Worm (Caenorhabditis elegans): Measurements from ENCODE around the gene srw-67.

Gene srw-67

DNA sequence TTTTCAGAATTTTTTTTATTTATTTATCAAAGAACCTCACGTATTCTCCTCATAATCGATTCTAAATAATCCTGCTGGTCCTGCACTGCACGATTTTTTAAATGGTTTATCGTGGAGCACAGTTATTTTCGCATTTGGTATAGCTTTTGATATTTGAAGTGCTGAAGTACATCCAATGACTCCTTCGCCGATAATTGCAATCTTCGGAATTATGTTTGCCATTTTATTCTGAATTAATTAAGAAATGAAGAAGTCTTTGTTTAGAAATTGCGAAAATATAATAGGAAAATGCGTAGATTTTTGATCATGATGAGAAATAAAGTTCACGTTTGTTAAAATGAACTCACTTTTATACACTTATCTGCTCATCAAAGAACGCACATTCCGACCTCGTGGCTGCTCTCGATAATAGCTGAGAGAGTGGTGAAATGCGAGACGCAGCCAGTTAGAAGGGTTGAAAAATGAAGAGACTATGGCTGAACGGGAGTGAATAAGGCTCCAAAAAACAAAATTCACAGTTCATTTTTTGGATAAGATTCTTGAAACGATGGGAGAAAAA is 17.4 kb downstream of the srw-67 start (continued):
- TF ChIP-seq lir-3 (tag; optimal IDR thresholded peaks at IDR 0.05; ENCODE audit: poor library complexity): peak; percentile 34
- no peak for TF ChIP-seq mab-9 (GFP tag; IDR thresholded peaks at IDR 0.05)
- peak; percentile 73 for TF ChIP-seq fkh-8 (tag; optimal IDR thresholded peaks at IDR 0.05)
- TF ChIP-seq rnt-1 (tag; optimal IDR thresholded peaks at IDR 0.05): peak; percentile 56
- TF ChIP-seq lin-39 (tag; optimal IDR thresholded peaks at IDR 0.05): peak; percentile 1
- no peak for TF ChIP-seq sox-4 (tag; optimal IDR thresholded peaks at IDR 0.05)
- peak; percentile 98 for TF ChIP-seq nhr-19 (GFP tag; conservative IDR thresholded peaks at IDR 0.05)
- TF ChIP-seq fkh-4 (tag; optimal IDR thresholded peaks at IDR 0.05; ENCODE audit: borderline replicate concordance): no peak
- TF ChIP-seq snpc-4 (tag; optimal IDR thresholded peaks at IDR 0.05): peak; percentile 21
- no peak for TF ChIP-seq irx-1 (tag; optimal IDR thresholded peaks at IDR 0.05)
- peak; percentile 55 for TF ChIP-seq nhr-47 (tag; optimal IDR thresholded peaks at IDR 0.05)
- TF ChIP-seq snu-23 (GFP tag; optimal IDR thresholded peaks at IDR 0.05): peak; percentile 79
- TF ChIP-seq blmp-1 (tag; optimal IDR thresholded peaks at IDR 0.05): peak; percentile 5
- TF ChIP-seq nhr-90 (tag; optimal IDR thresholded peaks at IDR 0.05; ENCODE audit: poor library complexity): peak; percentile 29
- TF ChIP-seq nhr-20 (tag; optimal IDR thresholded peaks at IDR 0.05): peak; percentile 78
- TF ChIP-seq lin-14 (GFP tag; optimal IDR thresholded peaks at IDR 0.05): peak; percentile 88
- no peak for TF ChIP-seq tlp-1 (tag; optimal IDR thresholded peaks at IDR 0.05)
- no peak for TF ChIP-seq pqm-1 (tag; optimal IDR thresholded peaks at IDR 0.05)
- peak; percentile 69 for TF ChIP-seq tbx-2 (tag; optimal IDR thresholded peaks at IDR 0.05)
- no peak for TF ChIP-seq alr-1 (tag; optimal IDR thresholded peaks at IDR 0.05; ENCODE audit: borderline replicate concordance)
- no peak for TF ChIP-seq vab-15 (tag; optimal IDR thresholded peaks at IDR 0.05)
- TF ChIP-seq efl-3 (GFP tag; optimal IDR thresholded peaks at IDR 0.05): no peak
- peak; percentile 63 for TF ChIP-seq swsn-7 (tag; optimal IDR thresholded peaks at IDR 0.05)
- TF ChIP-seq ztf-11 (tag; optimal IDR thresholded peaks at IDR 0.05): no peak
- TF ChIP-seq dpl-1 (GFP tag; optimal IDR thresholded peaks at IDR 0.05): peak in 2 of 3 experiments; percentile 37 to 45
- TF ChIP-seq unc-130 (tag; optimal IDR thresholded peaks at IDR 0.05): peak; percentile 34
- peak; percentile 55 to 58 for TF ChIP-seq lsy-2 (tag; optimal IDR thresholded peaks at IDR 0.05)
- TF ChIP-seq mdl-1 (tag; optimal IDR thresholded peaks at IDR 0.05): peak in 1 of 2 experiments; percentile 89
- peak in 1 of 6 experiments; percentile 4 for TF ChIP-seq elt-3 (tag; optimal IDR thresholded peaks at IDR 0.05)
- TF ChIP-seq mef-2 (tag; optimal IDR thresholded peaks at IDR 0.05): peak; percentile 0
- TF ChIP-seq jun-1 (tag; optimal IDR thresholded peaks at IDR 0.05): no peak
- peak; percentile 58 for TF ChIP-seq elt-2 (tag; optimal IDR thresholded peaks at IDR 0.05)
- no peak for TF ChIP-seq egl-27 (tag; optimal IDR thresholded peaks at IDR 0.05)
- TF ChIP-seq lin-15B (tag; optimal IDR thresholded peaks at IDR 0.05): no peak
- TF ChIP-seq hlh-17 (GFP tag; optimal IDR thresholded peaks at IDR 0.05; ENCODE audit: borderline replicate concordance): no peak

DNA sequence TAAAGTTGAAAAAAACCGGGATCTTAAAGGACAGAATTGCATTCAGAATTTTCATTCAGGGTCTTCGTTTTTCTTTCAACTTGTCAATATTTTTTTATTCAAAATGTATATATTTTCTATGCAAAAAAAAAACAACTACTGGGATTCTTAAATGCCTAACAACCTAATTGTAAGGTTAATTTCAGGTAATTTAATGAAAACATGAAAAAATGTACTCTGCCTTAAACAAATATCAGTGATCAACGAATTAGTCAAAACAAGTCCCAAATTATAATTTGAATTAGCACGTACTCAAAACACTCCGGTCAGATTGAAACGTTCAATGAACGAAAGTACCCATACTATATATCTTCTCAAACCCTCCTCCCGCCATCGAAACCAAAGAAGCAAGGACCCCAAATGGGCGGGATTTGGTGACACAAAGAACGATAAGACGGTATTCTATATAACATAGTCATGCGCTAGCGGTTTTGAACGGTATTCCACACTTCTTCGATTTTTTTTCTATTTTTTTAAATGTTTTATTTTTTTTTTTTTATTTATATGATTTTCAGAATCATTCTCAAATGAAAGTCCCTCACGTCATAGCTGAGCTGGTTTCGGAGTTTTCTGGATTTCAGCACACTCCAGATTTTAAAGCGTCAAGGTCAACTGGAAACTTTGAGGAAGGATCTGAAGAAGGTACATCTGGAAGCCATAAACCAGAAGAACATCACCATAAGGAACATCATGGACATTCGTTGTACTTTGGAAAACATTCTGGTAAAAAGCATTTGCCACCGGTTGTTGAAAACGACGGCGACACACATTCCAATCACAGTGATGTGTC is 18.1 kb downstream of the srw-67 start, which contains the start of the genes ddo-2 and F25E5.8:
TSS of gene ddo-2 (minus strand) at position 330 of the 829 bp plus-strand sequence.
TSS of gene F25E5.8 (plus strand) at position 555 of the 829 bp plus-strand sequence.
- peak; percentile 19 for TF ChIP-seq nhr-20 (tag; optimal IDR thresholded peaks at IDR 0.05)
- peak; percentile 83 for TF ChIP-seq blmp-1 (tag; optimal IDR thresholded peaks at IDR 0.05)
- no peak for TF ChIP-seq fkh-10 (GFP tag; optimal IDR thresholded peaks at IDR 0.05)
- TF ChIP-seq snu-23 (GFP tag; optimal IDR thresholded peaks at IDR 0.05): peak; percentile 32
- peak; percentile 72 for TF ChIP-seq nhr-19 (GFP tag; conservative IDR thresholded peaks at IDR 0.05)
- no peak for TF ChIP-seq unc-30 (tag; optimal IDR thresholded peaks at IDR 0.05)
- peak; percentile 18 for TF ChIP-seq lin-14 (GFP tag; optimal IDR thresholded peaks at IDR 0.05)
- TF ChIP-seq ztf-11 (tag; optimal IDR thresholded peaks at IDR 0.05): no peak
- 0 out of 2 replicates have a peak, but pooled peaks have one; percentile 7 for TF ChIP-seq grh-1 (GFP tag; IDR thresholded peaks at IDR 0.05)
- peak; percentile 20 for TF ChIP-seq tbx-2 (tag; optimal IDR thresholded peaks at IDR 0.05)
- TF ChIP-seq mdl-1 (tag; optimal IDR thresholded peaks at IDR 0.05): peak in 1 of 2 experiments; percentile 38
- TF ChIP-seq ama-1 (optimal IDR thresholded peaks at IDR 0.05): no peak
- TF ChIP-seq hlh-4 (tag; optimal IDR thresholded peaks at IDR 0.05): no peak
- no peak for TF ChIP-seq jun-1 (tag; optimal IDR thresholded peaks at IDR 0.05)
- TF ChIP-seq elt-3 (tag; optimal IDR thresholded peaks at IDR 0.05): peak in 1 of 6 experiments; percentile 68
- TF ChIP-seq unc-130 (tag; optimal IDR thresholded peaks at IDR 0.05): peak; percentile 81
- TF ChIP-seq skn-1 (tag; optimal IDR thresholded peaks at IDR 0.05): peak; percentile 24
- TF ChIP-seq lin-35 (GFP tag; optimal IDR thresholded peaks at IDR 0.05): peak in 1 of 2 experiments; percentile 31
- no peak for TF ChIP-seq unc-62 (GFP tag; optimal IDR thresholded peaks at IDR 0.05)
- TF ChIP-seq nhr-90 (tag; optimal IDR thresholded peaks at IDR 0.05; ENCODE audit: poor library complexity): peak; percentile 48
- TF ChIP-seq ceh-63 (GFP tag; optimal IDR thresholded peaks at IDR 0.05): no peak
- peak; percentile 87 for TF ChIP-seq nhr-85 (tag)

Measured in whole organism, L1 larva.